Worm (Caenorhabditis elegans) whole organism, early embryonic: ENCODE measurements around the gene Y69H2.10.

Source experiments
- B0310.2 ChIP-seq: sonication (generic microtip); optimal IDR thresholded peaks from 2 replicates; lab custom pipeline; 2016; ENCODE audit warnings: mild to moderate bottlenecking, missing genetic modification characterization, missing compliant biosample characterization
- F13C5.2 ChIP-seq: sonication (generic microtip); optimal IDR thresholded peaks from 2 replicates; lab custom pipeline; 2017; ENCODE audit warnings: mild to moderate bottlenecking, missing genetic modification characterization, inconsistent platforms, missing compliant biosample characterization
- aly-1 ChIP-seq: sonication (generic microtip); optimal IDR thresholded peaks from 2 replicates; lab custom pipeline; 2016; ENCODE audit warnings: missing genetic modification characterization, missing compliant biosample characterization
- ama-1 ChIP-seq: fragments of 150-350 bp; optimal IDR thresholded peaks from 2 replicates; lab custom pipeline; 2014
- ceh-13 ChIP-seq: fragments of 200-800 bp; sonication (Bioruptor generic); optimal IDR thresholded peaks from 2 replicates; lab custom pipeline; 2018; ENCODE audit warnings: mild to moderate bottlenecking, missing genetic modification characterization, missing compliant biosample characterization
- ceh-36 ChIP-seq: sonication (generic microtip); optimal IDR thresholded peaks from 2 replicates; lab custom pipeline; 2016; ENCODE audit warnings: missing genetic modification characterization, inconsistent platforms, missing compliant biosample characterization
- ets-7 ChIP-seq: sonication (generic microtip); optimal IDR thresholded peaks from 2 replicates; lab custom pipeline; 2016; ENCODE audit warnings: missing genotype, missing genetic modification characterization, missing compliant biosample characterization
- flt-1 ChIP-seq: fragments of 200-800 bp; sonication (Bioruptor generic); IDR thresholded peaks from 2 replicates; pipeline ENCODE4 v1.3.6; 2022; ENCODE audit warnings: missing genetic modification characterization, missing compliant biosample characterization
- hmbx-1 ChIP-seq: sonication (generic microtip); optimal IDR thresholded peaks from 2 replicates; lab custom pipeline; 2016; ENCODE audit warnings: mild to moderate bottlenecking, missing genetic modification characterization, missing compliant biosample characterization
- hmg-4 ChIP-seq: fragments of 200-800 bp; sonication (Bioruptor generic); optimal IDR thresholded peaks from 2 replicates; lab custom pipeline; 2018; ENCODE audit warnings: mild to moderate bottlenecking, missing genetic modification characterization, missing compliant biosample characterization
- hnd-1 ChIP-seq: sonication (generic microtip); optimal IDR thresholded peaks from 2 replicates; lab custom pipeline; 2016; ENCODE audit warnings: missing genetic modification characterization, missing compliant biosample characterization
- pes-1 ChIP-seq: fragments of 200-800 bp; sonication (Bioruptor generic); IDR thresholded peaks from 2 replicates; pipeline ENCODE4 v1.3.6; 2022; ENCODE audit warnings: missing genetic modification reagents, missing genetic modification characterization, missing compliant biosample characterization
- scrt-1 ChIP-seq: fragments of 200-800 bp; sonication (Bioruptor generic); IDR thresholded peaks from 2 replicates; pipeline ENCODE4 v1.3.6; 2022; ENCODE audit warnings: missing genetic modification characterization, missing compliant biosample characterization
- sea-1 ChIP-seq: fragments of 200-800 bp; sonication (Bioruptor generic); conservative IDR thresholded peaks from 2 replicates; pipeline ENCODE4 v1.3.6; 2022; ENCODE audit warnings: missing genetic modification characterization, missing compliant biosample characterization
- tbx-11 ChIP-seq: fragments of 200-800 bp; sonication (Bioruptor generic); IDR thresholded peaks from 2 replicates; pipeline ENCODE4 v1.3.6; 2022; ENCODE audit warnings: missing genetic modification characterization, missing compliant biosample characterization
- tbx-37 ChIP-seq: fragments of 200-800 bp; sonication (Bioruptor generic); conservative IDR thresholded peaks from 2 replicates; pipeline ENCODE4 v1.3.6; 2022; ENCODE audit warnings: missing genetic modification reagents, missing genetic modification characterization, missing compliant biosample characterization
- tra-4 ChIP-seq: sonication (generic microtip); optimal IDR thresholded peaks from 2 replicates; lab custom pipeline; 2017; ENCODE audit warnings: missing genetic modification characterization, missing compliant biosample characterization

Gene Y69H2.10

ce11 chrV:18695469-18695868 lies 25.4 kb downstream of the Y69H2.10 start:
- TF ChIP-seq ceh-13 (no peak), B0310.2 (tag; lab: Kevin White, UChicago) (no peak), hmg-4 (GFP tag; lab: Kevin White, UChicago) (no peak), ceh-36 (tag; lab: Kevin White, UChicago) (no peak), flt-1 (no peak), tra-4 (tag; lab: Kevin White, UChicago) (no peak), pes-1 (GFP tag; lab: Robert Waterston, UW) (no peak), F13C5.2 (tag; lab: Kevin White, UChicago) (no peak), sea-1 (GFP tag; lab: Robert Waterston, UW) (no peak), hnd-1 (tag; lab: Kevin White, UChicago) (no peak), tbx-37 (GFP tag; lab: Robert Waterston, UW) (no peak), aly-1 (tag; lab: Kevin White, UChicago) (no peak), ets-7 (tag; lab: Kevin White, UChicago) (no peak), hmbx-1 (tag; lab: Kevin White, UChicago) (no peak), tbx-11 (GFP tag; lab: Robert Waterston, UW) (no peak), ama-1 (lab: Kevin White, UChicago) (no peak)

- TF ChIP-seq tra-4 (tag; lab: Kevin White, UChicago) (no peak), aly-1 (tag; lab: Kevin White, UChicago) (no peak), tbx-11 (GFP tag; lab: Robert Waterston, UW) (no peak)
These were observed 29.2 kb downstream of the Y69H2.10 start, which contains the start of gene nhr-241 for ce11 chrV:18699326-18699725. TSS of gene nhr-241 (plus strand) at chrV:18699451.

- TF ChIP-seq ama-1 (lab: Kevin White, UChicago) (no peak), ets-7 (tag; lab: Kevin White, UChicago) (no peak), hnd-1 (tag; lab: Kevin White, UChicago) (no peak)
These were observed 31.2 kb downstream of the Y69H2.10 start, which contains the start of gene Y69H2.9 for ce11 chrV:18701306-18701705. TSS of gene Y69H2.9 (plus strand) at chrV:18701538.

ce11 chrV:18705319-18706062 lies 35.4 kb downstream of the Y69H2.10 start:
- TF ChIP-seq sea-1 (GFP tag; lab: Robert Waterston, UW) = no peak
- TF ChIP-seq ceh-36 (tag; lab: Kevin White, UChicago) = peak; percentile 22
- no peak for TF ChIP-seq hmg-4 (GFP tag; lab: Kevin White, UChicago)
- no peak for TF ChIP-seq F13C5.2 (tag; lab: Kevin White, UChicago)
- TF ChIP-seq ets-7 (tag; lab: Kevin White, UChicago) = no peak
- TF ChIP-seq scrt-1 (GFP tag; lab: Robert Waterston, UW) = no peak
- no peak for TF ChIP-seq hnd-1 (tag; lab: Kevin White, UChicago)
- TF ChIP-seq pes-1 (GFP tag; lab: Robert Waterston, UW) = no peak
- TF ChIP-seq tbx-11 (GFP tag; lab: Robert Waterston, UW) = peak; percentile 65; the same call in 1 of the 2 replicates
- TF ChIP-seq ceh-13 = no peak
- no peak for TF ChIP-seq B0310.2 (tag; lab: Kevin White, UChicago)
- no peak for TF ChIP-seq ama-1 (lab: Kevin White, UChicago)
- TF ChIP-seq tbx-37 (GFP tag; lab: Robert Waterston, UW) = no peak
- no peak for TF ChIP-seq aly-1 (tag; lab: Kevin White, UChicago)
- no peak for TF ChIP-seq hmbx-1 (tag; lab: Kevin White, UChicago)
- peak; percentile 35; the same call in 1 of the 2 replicates for TF ChIP-seq flt-1
- no peak for TF ChIP-seq tra-4 (tag; lab: Kevin White, UChicago)

DNA sequence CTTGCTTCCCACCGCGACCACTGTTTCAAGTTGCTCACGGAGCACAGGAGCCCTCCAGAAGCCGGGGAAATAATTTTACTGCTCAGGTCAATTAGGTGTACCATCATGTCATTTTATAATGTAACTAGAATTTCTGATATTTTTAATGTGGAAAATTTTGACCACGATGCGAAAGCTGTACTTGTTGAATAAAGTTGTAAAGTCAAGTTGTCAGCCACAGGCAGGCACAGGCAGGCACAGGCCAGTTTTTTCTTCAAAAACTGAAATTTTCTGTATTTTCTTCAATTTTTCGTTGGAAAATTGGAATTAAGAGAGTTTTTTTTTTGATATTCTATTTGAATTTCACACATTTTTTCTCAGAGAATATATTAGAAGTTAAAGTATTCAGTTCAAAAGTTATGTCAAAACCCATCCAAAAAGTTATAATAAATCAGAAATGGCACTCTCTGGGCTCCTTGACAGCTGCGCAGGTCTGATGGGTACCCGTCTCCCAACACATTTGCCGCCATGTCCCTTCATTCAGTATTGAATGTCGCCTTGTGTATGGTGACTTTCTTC lies 36.0 kb downstream of the Y69H2.10 start, which contains the start of gene Y17D7C.1:
Y17D7C.1 (plus strand) TSS at position 508 of the 558 bp plus-strand sequence.
- TF ChIP-seq tbx-11 (GFP tag; lab: Robert Waterston, UW) (peak; percentile 3; the same call in 1 of the 2 replicates), flt-1 (no peak)

DNA sequence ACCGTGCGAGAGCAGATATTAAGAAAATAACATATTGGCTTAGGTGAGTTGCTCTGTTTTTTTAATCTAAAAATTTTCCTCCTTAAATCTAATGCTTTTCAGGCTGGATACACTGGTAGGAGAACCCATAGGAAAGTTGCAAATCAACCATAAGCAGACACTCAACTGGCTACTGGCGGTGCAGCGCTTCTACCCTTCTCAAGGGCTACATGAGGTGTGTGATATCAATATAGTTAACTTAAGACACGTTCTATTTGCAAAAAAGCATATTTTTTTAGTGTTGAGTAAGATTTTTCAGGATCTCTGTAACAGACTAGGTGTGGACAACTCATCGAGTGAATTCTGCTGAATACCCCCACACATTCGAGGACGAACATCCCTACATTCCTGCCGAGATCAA lies 37.9 kb downstream of the Y69H2.10 start:
- TF ChIP-seq F13C5.2 (tag; lab: Kevin White, UChicago) (no peak), ceh-13 (no peak), pes-1 (GFP tag; lab: Robert Waterston, UW) (no peak), ceh-36 (tag; lab: Kevin White, UChicago) (no peak), aly-1 (tag; lab: Kevin White, UChicago) (no peak), flt-1 (no peak), ama-1 (lab: Kevin White, UChicago) (no peak), tbx-11 (GFP tag; lab: Robert Waterston, UW) (no peak), tbx-37 (GFP tag; lab: Robert Waterston, UW) (no peak), B0310.2 (tag; lab: Kevin White, UChicago) (no peak), tra-4 (tag; lab: Kevin White, UChicago) (no peak), hnd-1 (tag; lab: Kevin White, UChicago) (no peak), scrt-1 (GFP tag; lab: Robert Waterston, UW) (no peak), hmbx-1 (tag; lab: Kevin White, UChicago) (no peak), ets-7 (tag; lab: Kevin White, UChicago) (no peak)

DNA sequence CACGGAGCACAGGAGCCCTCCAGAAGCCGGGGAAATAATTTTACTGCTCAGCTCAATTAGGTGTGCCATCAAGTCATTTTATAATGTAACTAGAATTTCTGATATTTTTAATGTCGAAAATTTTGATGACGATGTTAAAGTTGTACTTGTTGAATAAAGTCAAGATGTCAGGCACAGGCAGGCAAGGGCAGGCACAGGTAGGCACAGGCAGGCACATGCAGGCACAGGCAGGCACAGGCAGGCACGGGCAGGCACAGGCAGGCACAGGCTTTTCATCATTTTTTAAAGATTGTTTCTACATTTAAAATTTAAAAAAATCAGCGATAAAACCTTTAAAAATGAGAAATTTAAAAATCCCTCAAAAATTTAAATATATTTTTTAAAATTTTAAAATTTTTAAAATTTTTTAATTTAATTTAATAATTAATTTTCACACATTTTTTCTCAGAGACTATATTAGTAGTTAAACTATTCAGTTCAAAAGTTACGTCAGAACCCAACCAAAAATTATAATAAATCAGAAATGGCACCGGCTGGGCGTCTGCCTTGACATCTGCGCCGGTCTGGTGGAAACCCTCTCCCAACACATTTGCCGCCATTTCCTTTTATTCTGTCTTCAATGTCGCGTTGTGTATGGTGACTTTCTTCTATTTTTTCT lies 39.2 kb downstream of the Y69H2.10 start, which contains the start of gene Y17D7C.6:
Y17D7C.6 (plus strand) TSS at position 608 of the 658 bp plus-strand sequence.
- TF ChIP-seq F13C5.2 (tag; lab: Kevin White, UChicago) = no peak
- peak; percentile 56 for TF ChIP-seq ceh-13
